Fruit fly (Drosophila melanogaster): ENCODE results near the gene SuUR.

DNA sequence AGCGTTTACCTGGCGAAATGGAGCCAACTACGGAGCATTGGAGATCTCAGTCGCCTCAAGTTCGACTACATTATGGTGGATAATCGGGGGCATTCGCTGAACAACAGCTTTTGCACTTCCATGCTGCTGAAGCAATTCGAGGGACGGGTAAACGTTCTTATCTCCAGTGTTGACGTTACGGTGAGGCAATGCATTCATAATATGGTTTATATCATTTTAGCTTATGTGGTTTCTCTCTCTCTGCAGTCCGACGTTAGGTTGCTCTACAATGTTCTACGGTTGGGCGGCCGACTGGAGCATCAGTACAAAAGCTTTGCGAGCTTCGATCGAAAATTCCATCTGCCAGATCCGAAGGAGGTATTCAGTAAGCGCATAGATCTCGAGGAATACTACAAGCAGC is 1.1 kb downstream of the SuUR start:
- TF ChIP-seq h (optimal IDR thresholded peaks at IDR 0.05) (no peak), psq (optimal IDR thresholded peaks at IDR 0.05) (no peak), Myc (optimal IDR thresholded peaks at IDR 0.05) (no peak)
